Fruit fly (Drosophila melanogaster): ENCODE results near the gene CG44085.

CG44085 gene

dm6 chr2L:13222225-13222648 is 38.6 kb upstream of the CG44085 start, which contains the start of the genes Ski6 and CG16812 (continued):
- TF ChIP-seq exex (tag; optimal IDR thresholded peaks at IDR 0.05): no peak
- no peak for TF ChIP-seq CG3995 (GFP tag; optimal IDR thresholded peaks at IDR 0.05)
- no peak for TF ChIP-seq Dad (GFP tag; optimal IDR thresholded peaks at IDR 0.05)
- peak; percentile 50 for TF ChIP-seq CG9215 (GFP tag; IDR thresholded peaks at IDR 0.05)
- TF ChIP-seq al (GFP tag; IDR thresholded peaks at IDR 0.05): peak; percentile 58
- no peak for TF ChIP-seq Tbp (GFP tag; optimal IDR thresholded peaks at IDR 0.05)
- no peak for TF ChIP-seq slp2 (GFP tag; optimal IDR thresholded peaks at IDR 0.05)
- TF ChIP-seq CG2875 (GFP tag; optimal IDR thresholded peaks at IDR 0.05): no peak
- TF ChIP-seq CG9876 (GFP tag; optimal IDR thresholded peaks at IDR 0.05): no peak
- no peak for TF ChIP-seq lmd (GFP tag; IDR thresholded peaks at IDR 0.05)
- no peak for TF ChIP-seq CG12236 (GFP tag; optimal IDR thresholded peaks at IDR 0.05)
- TF ChIP-seq CG6791 (GFP tag; IDR thresholded peaks at IDR 0.05; ENCODE audit: partially characterized antibody): peak; percentile 35; the same call in 1 of the 3 replicates
- no peak for TF ChIP-seq CG6175 (GFP tag; IDR thresholded peaks at IDR 0.05)
- no peak for TF ChIP-seq Lim3 (GFP tag; IDR thresholded peaks at IDR 0.05)
- TF ChIP-seq knrl (GFP tag; IDR thresholded peaks at IDR 0.05; ENCODE audit: partially characterized antibody): no peak
- TF ChIP-seq insv (GFP tag; optimal IDR thresholded peaks at IDR 0.05): peak in 1 of 2 experiments; percentile 33
- TF ChIP-seq gcm2 (GFP tag; optimal IDR thresholded peaks at IDR 0.05): no peak
- TF ChIP-seq pho (GFP tag; optimal IDR thresholded peaks at IDR 0.05): peak; percentile 50
- peak; percentile 88 for TF ChIP-seq CG14710 (tag; optimal IDR thresholded peaks at IDR 0.05)
- TF ChIP-seq CG10959 (GFP tag; IDR thresholded peaks at IDR 0.05): no peak
- TF ChIP-seq NK7.1 (GFP tag; optimal IDR thresholded peaks at IDR 0.05): no peak
- TF ChIP-seq Trl (optimal IDR thresholded peaks at IDR 0.05): no peak
- peak; percentile 10 for TF ChIP-seq Trl (GFP tag; optimal IDR thresholded peaks at IDR 0.05)
- TF ChIP-seq shn (GFP tag; optimal IDR thresholded peaks at IDR 0.05): no peak
- TF ChIP-seq CG2889 (GFP tag; IDR thresholded peaks at IDR 0.05): no peak
- TF ChIP-seq Adf1 (GFP tag; IDR thresholded peaks at IDR 0.05): no peak
- no peak for TF ChIP-seq crc (GFP tag; optimal IDR thresholded peaks at IDR 0.05)
- peak; percentile 71 for TF ChIP-seq Hmr (GFP tag; optimal IDR thresholded peaks at IDR 0.05)
- TF ChIP-seq CG2712 (tag; optimal IDR thresholded peaks at IDR 0.05): peak; percentile 87
- no peak for TF ChIP-seq CG17912 (GFP tag; optimal IDR thresholded peaks at IDR 0.05)
- no peak for TF ChIP-seq Hand (GFP tag; optimal IDR thresholded peaks at IDR 0.05)
- TF ChIP-seq sens (GFP tag): peak; percentile 94
- peak; percentile 40 for TF ChIP-seq CG10462 (GFP tag; optimal IDR thresholded peaks at IDR 0.05)
- TF ChIP-seq CG10366 (GFP tag; IDR thresholded peaks at IDR 0.05): peak; percentile 64
- TF ChIP-seq usp (GFP tag; optimal IDR thresholded peaks at IDR 0.05): no peak
- TF ChIP-seq scrt (GFP tag; optimal IDR thresholded peaks at IDR 0.05): no peak
- no peak for TF ChIP-seq pan (optimal IDR thresholded peaks at IDR 0.05)
- peak in 1 of 2 experiments; percentile 67 for TF ChIP-seq pan (GFP tag; optimal IDR thresholded peaks at IDR 0.05 in 1 of 2, IDR thresholded peaks at IDR 0.05 in 1 of 2)
- peak; percentile 29 for TF ChIP-seq Elba2 (GFP tag; optimal IDR thresholded peaks at IDR 0.05)
- TF ChIP-seq CkIIα-i1 (GFP tag; IDR thresholded peaks at IDR 0.05): no peak
- no peak for TF ChIP-seq CG10321 (GFP tag; IDR thresholded peaks at IDR 0.05)
- TF ChIP-seq Atf6 (GFP tag; IDR thresholded peaks at IDR 0.05): peak; percentile 66
- TF ChIP-seq toy (GFP tag; IDR thresholded peaks at IDR 0.05): no peak
- peak; percentile 93 for TF ChIP-seq wek (GFP tag; optimal IDR thresholded peaks at IDR 0.05)
- no peak for TF ChIP-seq CG34376 (GFP tag; optimal IDR thresholded peaks at IDR 0.05)
- peak; percentile 73 for TF ChIP-seq CG15696 (tag; optimal IDR thresholded peaks at IDR 0.05)
- TF ChIP-seq CG11093 (GFP tag; IDR thresholded peaks at IDR 0.05): no peak
- no peak for TF ChIP-seq Mrtf (GFP tag; IDR thresholded peaks at IDR 0.05)
- peak; percentile 10 for TF ChIP-seq D19B (GFP tag; optimal IDR thresholded peaks at IDR 0.05)
- no peak for TF ChIP-seq Mes4 (GFP tag; optimal IDR thresholded peaks at IDR 0.05)
- peak; percentile 84 for TF ChIP-seq vvl (GFP tag; IDR thresholded peaks at IDR 0.05)
- no peak for TF ChIP-seq lab (GFP tag; optimal IDR thresholded peaks at IDR 0.05)
- no peak for TF ChIP-seq CG3281 (GFP tag; optimal IDR thresholded peaks at IDR 0.05)

All from whole organism, embryonic.